Worm (Caenorhabditis elegans) whole organism, mixed stage, embryonic: ENCODE data around the gene cyl-1.

Experiments used
- ceh-43 ChIP-seq: fragments of 200-800 bp; sonication (Bioruptor generic); optimal IDR thresholded peaks from 2 replicates; lab custom pipeline; 2018; ENCODE audit warnings: mild to moderate bottlenecking, missing genetic modification characterization, moderate library complexity, missing compliant biosample characterization
- mep-1 ChIP-seq: fragments of 150-350 bp; optimal IDR thresholded peaks from 2 replicates; lab custom pipeline; 2017; ENCODE audit warnings: missing biosample characterization, missing genetic modification reagents, missing genetic modification characterization, inconsistent platforms

- TF ChIP-seq mep-1 (tag; lab: Kevin White, UChicago) (no peak), ceh-43 (no peak)
These were observed 30.8 kb upstream of the cyl-1 start for ce11 chrV:12024273-12024672.
